Fruit fly (Drosophila melanogaster) whole organism, wandering third instar larva: Measurements from ENCODE around the gene Gr64a.

Experiments used
- CG9705 ChIP-seq: fragments of 200-800 bp; sonication (Bioruptor generic); optimal IDR thresholded peaks from 2 replicates; lab custom pipeline; 2018; ENCODE audit warnings: missing biosample characterization, mild to moderate bottlenecking, missing genetic modification characterization
- CrebA ChIP-seq: fragments of 200-800 bp; sonication (Bioruptor generic); optimal IDR thresholded peaks from 2 replicates; lab custom pipeline; 2016; ENCODE audit warnings: missing biosample characterization, mild to moderate bottlenecking, missing genetic modification characterization, borderline replicate concordance
- GATAd ChIP-seq: sonication (Bioruptor generic); optimal IDR thresholded peaks from 2 replicates; lab custom pipeline; 2016; ENCODE audit warnings: missing biosample characterization, missing genetic modification characterization
- HLH106 ChIP-seq: fragments of 200-800 bp; optimal IDR thresholded peaks from 3 replicates; lab custom pipeline; 2019; ENCODE audit warnings: missing biosample characterization, mild to moderate bottlenecking, missing genetic modification characterization, moderate library complexity
- Hnf4 ChIP-seq: fragments of 200-800 bp; sonication (Bioruptor generic); optimal IDR thresholded peaks from 2 replicates; lab custom pipeline; 2016; ENCODE audit warnings: missing biosample characterization, mild to moderate bottlenecking, missing genetic modification characterization
- Hr78 ChIP-seq: fragments of >200 bp; optimal IDR thresholded peaks from 2 replicates; lab custom pipeline; 2017; ENCODE audit warnings: missing biosample characterization, missing genetic modification characterization
- Myc ChIP-seq: fragments of >200 bp; optimal IDR thresholded peaks from 2 replicates; lab custom pipeline; 2017
- N ChIP-seq: fragments of >200 bp; optimal IDR thresholded peaks from 2 replicates; lab custom pipeline; 2018; ENCODE audit warnings: missing biosample characterization, missing external identifiers, missing genetic modification characterization
- Sp1 ChIP-seq: fragments of 200-800 bp; sonication (Bioruptor generic); optimal IDR thresholded peaks from 3 replicates; lab custom pipeline; 2019; ENCODE audit warnings: missing biosample characterization, mild to moderate bottlenecking, missing genetic modification characterization, moderate library complexity
- br ChIP-seq: fragments of 200-800 bp; sonication (Bioruptor generic); optimal IDR thresholded peaks from 2 replicates; lab custom pipeline; 2016; ENCODE audit warnings: missing biosample characterization, missing genetic modification characterization
- dl ChIP-seq, 2 experiments: fragments of 175-275, 200-275 bp in 1 of 2; fragments of 200-275 bp in 1 of 2; sonication (Bioruptor generic); optimal IDR thresholded peaks; lab custom pipeline; 2018; ENCODE audit warnings: mild to moderate bottlenecking in 2 of 2, missing biosample characterization in 2 of 2, missing genetic modification characterization in 2 of 2, moderate library complexity in 2 of 2; ENCODE audit not compliant: partially characterized antibody in 2 of 2, insufficient read depth in 1 of 2
- dmrt93B ChIP-seq: fragments of 200-800 bp; sonication (Bioruptor generic); optimal IDR thresholded peaks from 2 replicates; lab custom pipeline; 2018; ENCODE audit warnings: missing biosample characterization, mild to moderate bottlenecking, missing genetic modification characterization
- dsf ChIP-seq: sonication (Bioruptor generic); optimal IDR thresholded peaks from 2 replicates; lab custom pipeline; 2016; ENCODE audit warnings: missing biosample characterization, missing genetic modification characterization, borderline replicate concordance
- ey ChIP-seq: fragments of 200-800 bp; sonication (Bioruptor generic); optimal IDR thresholded peaks from 2 replicates; lab custom pipeline; 2016; ENCODE audit warnings: missing biosample characterization, missing genetic modification characterization
- foxo ChIP-seq, 2 experiments: fragments of 200-800 bp; sonication (Bioruptor generic); optimal IDR thresholded peaks; 2 replicates in 1 of 2; 3 replicates in 1 of 2; lab custom pipeline; 2016 to 2017; ENCODE audit warnings: missing biosample characterization in 2 of 2, missing genetic modification characterization in 2 of 2
- fru ChIP-seq: fragments of 200-800 bp; sonication (Bioruptor generic); optimal IDR thresholded peaks from 3 replicates; lab custom pipeline; 2016; ENCODE audit warnings: missing biosample characterization, mild to moderate bottlenecking, missing genetic modification characterization
- lola ChIP-seq: fragments of >200 bp; optimal IDR thresholded peaks from 2 replicates; lab custom pipeline; 2017; ENCODE audit warnings: missing biosample characterization, missing genetic modification characterization
- pan ChIP-seq: fragments of >200 bp; optimal IDR thresholded peaks from 2 replicates; lab custom pipeline; 2017
- psq ChIP-seq: fragments of 200-800 bp; sonication (Bioruptor generic); optimal IDR thresholded peaks from 3 replicates; lab custom pipeline; 2017; ENCODE audit warnings: missing biosample characterization, mild to moderate bottlenecking, missing genetic modification characterization, moderate library complexity
- rgr ChIP-seq: fragments of 200-800 bp; sonication (Bioruptor generic); optimal IDR thresholded peaks from 3 replicates; lab custom pipeline; 2016; ENCODE audit warnings: missing biosample characterization, mild to moderate bottlenecking, missing genetic modification characterization
- sage ChIP-seq: fragments of 200-800 bp; sonication (Bioruptor generic); optimal IDR thresholded peaks from 2 replicates; lab custom pipeline; 2016; ENCODE audit warnings: missing biosample characterization, mild to moderate bottlenecking, missing genetic modification characterization
- sv ChIP-seq: fragments of 200-800 bp; sonication (Bioruptor generic); optimal IDR thresholded peaks from 3 replicates; lab custom pipeline; 2016; ENCODE audit warnings: missing biosample characterization, missing genetic modification characterization
- tai ChIP-seq: sonication (Bioruptor generic); optimal IDR thresholded peaks from 2 replicates; lab custom pipeline; 2016; ENCODE audit warnings: missing biosample characterization, missing genetic modification characterization

The Gr64a gene

DNA sequence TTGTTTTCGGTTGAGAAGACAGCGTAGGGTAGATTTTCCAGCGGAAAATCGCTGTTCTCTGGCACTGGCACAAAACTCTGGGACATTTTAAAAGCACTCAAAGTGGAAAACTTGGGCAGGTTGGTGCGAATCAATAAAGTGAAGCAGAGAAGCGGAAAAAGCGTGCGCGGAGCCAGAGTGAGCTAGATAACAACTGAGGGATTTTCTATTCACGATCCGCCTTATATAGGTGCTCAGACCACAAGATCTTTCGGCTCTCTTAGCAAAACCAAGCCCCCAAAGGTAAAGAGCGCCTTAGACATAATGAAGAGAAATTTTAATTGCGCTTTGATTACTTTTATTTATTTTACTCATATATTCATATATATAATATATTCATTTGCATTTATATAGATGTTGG lies 47.2 kb downstream of the Gr64a start, which contains the start of gene Faa:
Faa (minus strand) TSS at position 200 of the 400 bp plus-strand sequence.
- TF ChIP-seq foxo (GFP tag; optimal IDR thresholded peaks at IDR 0.05; lab: Kevin White, UChicago) (no peak), dmrt93B (no peak), sv (GFP tag; lab: Kevin White, UChicago) (no peak), fru (no peak), Hnf4 (GFP tag; lab: Kevin White, UChicago) (no peak), HLH106 (tag; lab: Kevin White, UChicago) (no peak), psq (no peak), dsf (no peak), GATAd (GFP tag; lab: Kevin White, UChicago) (no peak), Myc (lab: Kevin White, UChicago) (no peak), br (GFP tag; lab: Kevin White, UChicago) (no peak), lola (no peak), N (GFP tag; lab: Kevin White, UChicago) (no peak), CG9705 (GFP tag; lab: Kevin White, UChicago) (no peak)

DNA sequence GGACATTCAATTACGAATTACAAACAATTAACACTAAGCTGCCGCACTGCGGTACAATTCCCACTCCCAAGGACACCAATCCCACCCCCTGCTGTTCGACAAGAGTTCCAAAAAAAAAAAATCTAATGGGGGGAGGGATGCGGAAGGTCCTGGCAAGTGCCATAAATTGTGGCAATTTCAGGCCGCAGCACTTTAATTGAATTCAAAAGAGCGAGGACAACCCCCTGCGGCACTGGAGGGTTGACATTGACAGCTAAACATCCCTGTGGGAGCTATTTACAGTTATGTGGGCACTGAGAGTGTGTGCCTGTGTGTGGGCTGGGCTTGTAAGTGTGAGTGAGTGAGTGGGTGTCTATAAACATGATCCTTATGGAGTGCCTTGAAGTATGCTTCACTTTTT lies 50.3 kb downstream of the Gr64a start:
- TF ChIP-seq foxo (GFP tag; optimal IDR thresholded peaks at IDR 0.05; lab: Kevin White, UChicago) (no peak), sage (GFP tag; lab: Kevin White, UChicago) (no peak), Sp1 (GFP tag; lab: Kevin White, UChicago) (no peak), dl (GFP tag; optimal IDR thresholded peaks at IDR 0.05; lab: Kevin White, UChicago; ENCODE audit: insufficient read depth in 1 of 2, partially characterized antibody in 2 of 2) (no peak), ey (GFP tag; lab: Kevin White, UChicago) (no peak), dmrt93B (no peak), pan (lab: Kevin White, UChicago) (no peak), Myc (lab: Kevin White, UChicago) (no peak), Hr78 (GFP tag; lab: Kevin White, UChicago) (no peak), tai (GFP tag; lab: Kevin White, UChicago) (no peak), CrebA (GFP tag; lab: Kevin White, UChicago) (no peak), rgr (GFP tag; lab: Kevin White, UChicago) (no peak)
